Worm (Caenorhabditis elegans): ENCODE data around the gene piit-1.

The piit-1 gene

DNA sequence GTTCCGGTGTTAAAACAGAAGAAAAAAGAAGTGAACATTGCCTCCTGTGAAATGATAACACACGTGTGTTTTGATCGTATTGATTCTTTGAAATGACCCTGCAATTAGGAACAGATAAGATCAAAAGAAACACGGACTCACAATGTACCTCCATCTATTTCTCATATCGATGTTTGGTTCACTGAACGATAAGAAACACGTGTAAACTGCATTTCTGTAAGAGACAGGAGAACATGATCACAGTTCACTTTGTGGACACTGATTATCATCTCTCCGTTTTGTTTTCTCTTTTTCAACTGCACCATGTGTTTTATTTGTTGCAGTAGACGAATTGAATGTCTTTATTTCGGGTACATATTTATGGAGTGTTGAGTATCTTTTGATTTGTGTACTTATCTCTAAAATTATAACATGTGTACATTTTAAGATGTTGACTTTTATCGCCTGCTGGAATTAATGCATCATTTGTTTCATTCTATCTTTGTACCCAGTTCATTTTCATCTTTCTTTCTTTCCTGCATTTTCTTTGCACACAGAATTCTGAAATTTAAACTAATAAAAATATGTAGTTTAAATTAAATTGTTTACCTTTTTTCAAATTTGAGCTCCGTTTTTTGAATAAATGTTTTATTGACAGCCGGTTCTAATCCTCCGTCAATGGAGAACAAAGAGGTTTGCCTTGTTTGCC is 37.0 kb downstream of the piit-1 start, which contains the start of the genes H12C20.7 and nhr-68 (continued):
- TF ChIP-seq ceh-63 (GFP tag; optimal IDR thresholded peaks at IDR 0.05) (no peak), blmp-1 (tag; optimal IDR thresholded peaks at IDR 0.05) (peak; percentile 76)

DNA sequence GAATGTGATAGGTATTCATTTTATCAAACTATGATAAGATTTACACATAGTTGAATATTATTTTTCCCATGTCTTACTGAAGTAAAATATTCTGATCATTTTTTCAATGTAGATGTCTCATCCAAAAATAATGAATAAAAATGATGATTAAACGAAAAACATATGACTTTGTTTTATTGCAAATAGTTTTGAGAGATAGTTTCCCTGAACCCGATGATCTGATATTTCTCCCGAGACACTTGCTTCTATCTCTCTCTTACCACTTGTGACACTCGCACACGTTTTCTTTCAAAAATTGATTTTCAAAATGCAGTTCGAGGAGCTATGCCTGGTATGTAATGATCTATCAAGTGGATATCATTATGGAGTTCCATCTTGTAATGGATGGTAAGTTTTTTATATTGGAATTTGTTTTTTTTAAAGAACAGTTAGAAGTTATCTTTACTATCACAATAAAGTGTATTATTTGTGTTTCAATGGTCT is 39.7 kb downstream of the piit-1 start, which contains the start of the genes nhr-101 and pms-2:
nhr-101 (plus strand) TSS at position 308 of the 483 bp plus-strand sequence.
pms-2 (minus strand) TSS at position 433 of the 483 bp plus-strand sequence.
- TF ChIP-seq ets-5 (GFP tag; IDR thresholded peaks at IDR 0.05) (no peak), blmp-1 (tag; optimal IDR thresholded peaks at IDR 0.05) (peak; percentile 38), rnt-1 (tag; optimal IDR thresholded peaks at IDR 0.05) (peak; percentile 4), efl-1 (optimal IDR thresholded peaks at IDR 0.05) (no peak), efl-1 (GFP tag; optimal IDR thresholded peaks at IDR 0.05 in 1 of 2) (peak in 1 of 2 experiments; percentile 87), mep-1 (tag; optimal IDR thresholded peaks at IDR 0.05) (peak; percentile 13), dpl-1 (GFP tag; optimal IDR thresholded peaks at IDR 0.05) (peak in 2 of 3 experiments; percentile 6 to 14), elt-3 (tag; optimal IDR thresholded peaks at IDR 0.05) (peak in 1 of 6 experiments; percentile 24), unc-130 (tag; optimal IDR thresholded peaks at IDR 0.05) (no peak), nhr-85 (tag) (peak; percentile 76), zip-4 (GFP tag; optimal IDR thresholded peaks at IDR 0.05) (no peak), nhr-237 (tag; optimal IDR thresholded peaks at IDR 0.05) (no peak), dsc-1 (tag; optimal IDR thresholded peaks at IDR 0.05) (peak; percentile 73), nhr-28 (tag; optimal IDR thresholded peaks at IDR 0.05) (no peak), nhr-77 (tag; optimal IDR thresholded peaks at IDR 0.05) (no peak), lin-13 (GFP tag; optimal IDR thresholded peaks at IDR 0.05) (no peak), skn-1 (tag; optimal IDR thresholded peaks at IDR 0.05) (peak; percentile 76), lin-35 (GFP tag; optimal IDR thresholded peaks at IDR 0.05) (peak in 1 of 2 experiments; percentile 19), xbp-1 (tag; optimal IDR thresholded peaks at IDR 0.05) (no peak), lin-14 (GFP tag; optimal IDR thresholded peaks at IDR 0.05) (peak; percentile 61), lin-15B (tag; optimal IDR thresholded peaks at IDR 0.05) (no peak), ces-1 (GFP tag; optimal IDR thresholded peaks at IDR 0.05) (no peak), snu-23 (GFP tag; optimal IDR thresholded peaks at IDR 0.05) (peak; percentile 50), nhr-71 (tag; optimal IDR thresholded peaks at IDR 0.05) (peak; percentile 73), sox-4 (tag; optimal IDR thresholded peaks at IDR 0.05) (no peak), nhr-84 (tag; optimal IDR thresholded peaks at IDR 0.05) (no peak), pqm-1 (tag; optimal IDR thresholded peaks at IDR 0.05) (no peak), nhr-20 (tag; optimal IDR thresholded peaks at IDR 0.05) (peak; percentile 51)

- TF ChIP-seq efl-1 (optimal IDR thresholded peaks at IDR 0.05) (no peak), efl-1 (GFP tag; optimal IDR thresholded peaks at IDR 0.05 in 1 of 2) (peak in 1 of 2 experiments; percentile 17), lin-13 (GFP tag; optimal IDR thresholded peaks at IDR 0.05) (no peak)
Measured at ce11 chrV:11564573-11564972, 45.4 kb downstream of the piit-1 start, which contains the start of gene srx-87. Gene srx-87, plus strand, starts transcription at chrV:11564873.

ce11 chrV:11562643-11563042 is 47.3 kb downstream of the piit-1 start, which contains the start of gene srx-86:
Gene srx-86, plus strand, starts transcription at chrV:11562943.
- TF ChIP-seq nhr-11 (tag; optimal IDR thresholded peaks at IDR 0.05): no peak
- TF ChIP-seq F16B12.6 (tag; optimal IDR thresholded peaks at IDR 0.05): no peak
- no peak for TF ChIP-seq hlh-17 (GFP tag; optimal IDR thresholded peaks at IDR 0.05; ENCODE audit: borderline replicate concordance)
- no peak for TF ChIP-seq isw-1 (GFP tag; IDR thresholded peaks at IDR 0.05)
- TF ChIP-seq nhr-84 (tag; optimal IDR thresholded peaks at IDR 0.05): no peak
